Fruit fly (Drosophila melanogaster) whole organism, embryonic: ENCODE results near the gene Trmt6.

Experiments
- CG13775 ChIP-seq: fragments of 200-800 bp; sonication (Bioruptor generic); optimal IDR thresholded peaks from 3 replicates; lab custom pipeline; 2017; ENCODE audit warnings: missing biosample characterization, mild to moderate bottlenecking, missing genetic modification characterization
- CG5953 ChIP-seq: fragments of 200-800 bp; sonication (Bioruptor generic); IDR thresholded peaks from 2 replicates; pipeline ENCODE4 v1.3.6; 2022; ENCODE audit warnings: missing biosample characterization, missing genetic modification characterization
- CG8478 ChIP-seq: fragments of >200 bp; optimal IDR thresholded peaks from 2 replicates; lab custom pipeline; 2018
- D19B ChIP-seq: fragments of 200-800 bp; sonication (Bioruptor generic); optimal IDR thresholded peaks from 2 replicates; lab custom pipeline; 2017; ENCODE audit warnings: missing biosample characterization, mild to moderate bottlenecking, missing genetic modification characterization
- E2f2 ChIP-seq: fragments of 200-800 bp; sonication (Bioruptor generic); IDR thresholded peaks from 2 replicates; pipeline ENCODE4 v1.3.6; 2022; ENCODE audit warnings: missing biosample characterization, missing genetic modification characterization
- salm ChIP-seq: fragments of 200-800 bp; sonication (Bioruptor generic); optimal IDR thresholded peaks from 2 replicates; lab custom pipeline; 2018; ENCODE audit warnings: missing biosample characterization, mild to moderate bottlenecking, missing genetic modification characterization
- sc ChIP-seq, 3 experiments: fragments of >200 bp in 2 of 3; fragments of 200-800 bp in 1 of 3; sonication (Bioruptor generic) in 1 of 3; optimal IDR thresholded peaks; 2 replicates in 2 of 3; 3 replicates in 1 of 3; lab custom pipeline; 2017; ENCODE audit warnings: mild to moderate bottlenecking in 1 of 3, missing biosample characterization in 1 of 3, missing genetic modification characterization in 1 of 3, missing genetic modification reagents in 1 of 3

DNA sequence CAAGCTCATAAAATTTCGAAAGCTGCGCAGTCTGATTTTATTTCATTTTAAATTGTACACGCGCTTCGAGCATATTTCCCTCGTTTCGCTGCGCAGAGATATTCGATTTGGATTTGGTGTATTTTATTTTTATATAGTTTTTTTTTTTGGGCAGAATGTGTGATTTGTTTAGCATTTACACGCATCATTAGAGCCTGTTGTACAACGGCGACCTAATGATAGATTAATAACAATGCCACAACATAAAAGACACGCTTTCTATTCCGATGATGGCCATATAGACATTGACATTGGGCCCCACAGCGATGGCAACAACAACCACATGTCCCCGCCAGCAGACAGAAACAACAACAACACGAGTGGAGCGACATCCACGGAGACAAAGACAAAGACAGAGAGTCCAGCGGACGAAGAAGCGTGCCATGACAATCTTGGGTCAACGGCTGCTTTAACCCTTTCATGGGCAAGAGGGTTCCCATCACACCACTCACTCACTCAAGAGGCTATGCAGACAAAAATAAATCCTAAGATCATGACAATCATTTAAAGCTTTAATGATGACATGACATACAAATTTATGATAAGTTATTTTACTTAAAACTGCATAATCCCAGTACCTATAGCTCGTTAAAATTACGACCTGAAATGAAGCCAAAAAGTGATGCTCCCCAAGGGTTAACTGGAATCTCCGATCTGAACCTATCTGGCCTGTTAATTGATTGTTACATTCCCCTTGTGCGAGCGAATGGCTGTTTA, 8.9 kb downstream of the Trmt6 start:
- TF ChIP-seq CG5953 (GFP tag; lab: Robert Waterston, UW), result no peak
- no peak for TF ChIP-seq salm (tag; lab: Kevin White, UChicago)
- TF ChIP-seq CG13775 (GFP tag; lab: Kevin White, UChicago), result no peak
- TF ChIP-seq D19B, result no peak
- no peak for TF ChIP-seq sc (optimal IDR thresholded peaks at IDR 0.05; lab: Kevin White, UChicago)
- TF ChIP-seq sc (GFP tag; optimal IDR thresholded peaks at IDR 0.05; lab: Kevin White, UChicago), result no peak
- TF ChIP-seq E2f2 (GFP tag; lab: Robert Waterston, UW), result no peak
- no peak for TF ChIP-seq CG8478 (lab: Kevin White, UChicago)
